Fruit fly (Drosophila melanogaster) whole organism, prepupa: ENCODE results near the gene CG11581.

Experiments used
- Blimp-1 ChIP-seq: fragments of 200-800 bp; sonication (Bioruptor generic); optimal IDR thresholded peaks from 3 replicates; lab custom pipeline; 2017; ENCODE audit warnings: missing biosample characterization, missing genetic modification characterization, mild to moderate bottlenecking, moderate library complexity, missing genetic modification reagents
- CG10631 ChIP-seq: fragments of 200-800 bp; sonication (Bioruptor generic); optimal IDR thresholded peaks from 2 replicates; lab custom pipeline; 2016; ENCODE audit warnings: missing biosample characterization, missing genetic modification characterization
- CG11294 ChIP-seq: fragments of 200-800 bp; sonication (Bioruptor generic); IDR thresholded peaks from 2 replicates; pipeline ENCODE4 v1.3.6; 2022; ENCODE audit warnings: missing biosample characterization, missing genetic modification characterization
- CG11762 ChIP-seq: fragments of 200-800 bp; sonication (Bioruptor generic); optimal IDR thresholded peaks from 3 replicates; lab custom pipeline; 2016; ENCODE audit warnings: missing biosample characterization, missing genetic modification characterization; ENCODE audit not compliant: insufficient read depth
- CG11902 ChIP-seq: fragments of 200-800 bp; sonication (Bioruptor generic); optimal IDR thresholded peaks from 3 replicates; lab custom pipeline; 2016; ENCODE audit warnings: missing biosample characterization, missing genetic modification characterization
- CG16779 ChIP-seq: fragments of 200-800 bp; sonication (Bioruptor generic); optimal IDR thresholded peaks from 3 replicates; lab custom pipeline; 2017; ENCODE audit warnings: missing biosample characterization, mild to moderate bottlenecking, missing genetic modification characterization
- CG3032 ChIP-seq: fragments of 200-800 bp; optimal IDR thresholded peaks from 2 replicates; lab custom pipeline; 2019; ENCODE audit warnings: missing biosample characterization, mild to moderate bottlenecking, missing genetic modification characterization, moderate library complexity
- CG31627 ChIP-seq: fragments of 200-800 bp; sonication (Bioruptor generic); optimal IDR thresholded peaks from 3 replicates; lab custom pipeline; 2016; ENCODE audit warnings: missing biosample characterization, missing genetic modification characterization
- CG32006 ChIP-seq: fragments of 200-800 bp; sonication (Bioruptor generic); optimal IDR thresholded peaks from 3 replicates; lab custom pipeline; 2017; ENCODE audit warnings: missing biosample characterization, mild to moderate bottlenecking, missing genetic modification characterization
- CG34406 ChIP-seq: fragments of 200-800 bp; sonication (Bioruptor generic); optimal IDR thresholded peaks from 3 replicates; lab custom pipeline; 2016; ENCODE audit warnings: missing biosample characterization, missing genetic modification characterization
- CG3919 ChIP-seq: fragments of 200-800 bp; sonication (Bioruptor generic); optimal IDR thresholded peaks from 3 replicates; lab custom pipeline; 2016; ENCODE audit warnings: missing biosample characterization, missing genetic modification characterization
- CG4318 ChIP-seq: fragments of 200-800 bp; sonication (Bioruptor generic); optimal IDR thresholded peaks from 3 replicates; lab custom pipeline; 2017; ENCODE audit warnings: missing biosample characterization, mild to moderate bottlenecking, missing genetic modification characterization
- CG6163 ChIP-seq: fragments of 200-800 bp; sonication (Bioruptor generic); IDR thresholded peaks from 3 replicates; pipeline ENCODE4 v1.3.6; 2022; ENCODE audit warnings: missing biosample characterization, missing genetic modification characterization
- CG6276 ChIP-seq: fragments of 200-800 bp; sonication (Bioruptor generic); optimal IDR thresholded peaks from 2 replicates; lab custom pipeline; 2017; ENCODE audit warnings: missing biosample characterization, mild to moderate bottlenecking, missing genetic modification characterization
- CG6792 ChIP-seq: fragments of 200-800 bp; sonication (Bioruptor generic); optimal IDR thresholded peaks from 3 replicates; lab custom pipeline; 2016; ENCODE audit warnings: missing biosample characterization, missing genetic modification characterization
- CG6808 ChIP-seq: fragments of 200-800 bp; sonication (Bioruptor generic); optimal IDR thresholded peaks from 3 replicates; lab custom pipeline; 2017; ENCODE audit warnings: missing biosample characterization, missing genetic modification characterization, mild to moderate bottlenecking, moderate library complexity, missing genetic modification reagents
- CG6854 ChIP-seq: fragments of 200-800 bp; sonication (Bioruptor generic); optimal IDR thresholded peaks from 2 replicates; lab custom pipeline; 2017; ENCODE audit warnings: missing biosample characterization, mild to moderate bottlenecking, missing genetic modification characterization
- CG7368 ChIP-seq: fragments of 200-800 bp; sonication (Bioruptor generic); optimal IDR thresholded peaks from 3 replicates; lab custom pipeline; 2016; ENCODE audit warnings: missing biosample characterization, missing genetic modification characterization
- CG8119 ChIP-seq: fragments of 200-800 bp; sonication (Bioruptor generic); IDR thresholded peaks from 3 replicates; pipeline ENCODE4 v1.3.6; 2022; ENCODE audit warnings: missing biosample characterization, missing genetic modification characterization
- CG8319 ChIP-seq: fragments of 200-800 bp; sonication (Bioruptor generic); optimal IDR thresholded peaks from 3 replicates; lab custom pipeline; 2016; ENCODE audit warnings: missing biosample characterization, missing genetic modification characterization
- CG9139 ChIP-seq: fragments of 200-800 bp; sonication (Bioruptor generic); optimal IDR thresholded peaks from 3 replicates; lab custom pipeline; 2017; ENCODE audit warnings: missing biosample characterization, mild to moderate bottlenecking, missing genetic modification characterization
- Eip75B ChIP-seq: fragments of 200-800 bp; sonication (Bioruptor generic); optimal IDR thresholded peaks from 3 replicates; lab custom pipeline; 2016; ENCODE audit warnings: missing biosample characterization, missing genetic modification characterization
- Eip78C ChIP-seq: fragments of 200-800 bp; sonication (Bioruptor generic); peaks from one replicate; lab custom pipeline; 2016; ENCODE audit warnings: missing biosample characterization, missing genetic modification characterization
- Eip93F ChIP-seq: fragments of 200-800 bp; sonication (Bioruptor generic); optimal IDR thresholded peaks from 2 replicates; lab custom pipeline; 2016; ENCODE audit warnings: missing biosample characterization, mild to moderate bottlenecking, missing genetic modification characterization
- Ets96B ChIP-seq: fragments of 200-800 bp; optimal IDR thresholded peaks from 2 replicates; lab custom pipeline; 2019; ENCODE audit warnings: missing biosample characterization, mild to moderate bottlenecking, missing genetic modification characterization, moderate library complexity
- Gug ChIP-seq: fragments of 200-800 bp; sonication (Bioruptor generic); IDR thresholded peaks from 2 replicates; pipeline ENCODE4 v1.3.6; 2022; ENCODE audit warnings: missing biosample characterization, missing genetic modification characterization
- Hr38 ChIP-seq: sonication (Bioruptor generic); optimal IDR thresholded peaks from 2 replicates; lab custom pipeline; 2016; ENCODE audit warnings: missing biosample characterization, missing genetic modification characterization
- Hr39 ChIP-seq: fragments of 200-800 bp; sonication (Bioruptor generic); optimal IDR thresholded peaks from 2 replicates; lab custom pipeline; 2016; ENCODE audit warnings: missing biosample characterization, missing genetic modification characterization
- Hr4 ChIP-seq: fragments of 200-800 bp; sonication (Bioruptor generic); optimal IDR thresholded peaks from 3 replicates; lab custom pipeline; 2016; ENCODE audit warnings: missing biosample characterization, missing genetic modification characterization
- Lpt ChIP-seq: fragments of 200-800 bp; sonication (Bioruptor generic); optimal IDR thresholded peaks from 3 replicates; lab custom pipeline; 2016; ENCODE audit warnings: missing biosample characterization, missing genetic modification characterization
- Met ChIP-seq: fragments of 200-800 bp; sonication (Bioruptor generic); optimal IDR thresholded peaks from 3 replicates; lab custom pipeline; 2016; ENCODE audit warnings: missing biosample characterization, missing genetic modification characterization
- OdsH ChIP-seq: fragments of 200-800 bp; sonication (Bioruptor generic); optimal IDR thresholded peaks from 3 replicates; lab custom pipeline; 2016; ENCODE audit warnings: missing biosample characterization, missing genetic modification characterization
- Smox ChIP-seq: fragments of 200-800 bp; sonication (Bioruptor generic); optimal IDR thresholded peaks from 3 replicates; lab custom pipeline; 2016; ENCODE audit warnings: missing biosample characterization, missing genetic modification characterization
- Sox102F ChIP-seq: fragments of 200-800 bp; sonication (Bioruptor generic); optimal IDR thresholded peaks from 2 replicates; lab custom pipeline; 2016; ENCODE audit warnings: missing biosample characterization, mild to moderate bottlenecking, missing genetic modification characterization
- Sox14 ChIP-seq: fragments of 200-800 bp; sonication (Bioruptor generic); optimal IDR thresholded peaks from 3 replicates; lab custom pipeline; 2016; ENCODE audit warnings: missing biosample characterization, missing genetic modification characterization
- Sox15 ChIP-seq: fragments of 200-800 bp; sonication (Bioruptor generic); optimal IDR thresholded peaks from 3 replicates; lab custom pipeline; 2016; ENCODE audit warnings: missing biosample characterization, missing genetic modification characterization
- achi ChIP-seq: fragments of 200-800 bp; sonication (Bioruptor generic); optimal IDR thresholded peaks from 3 replicates; lab custom pipeline; 2016; ENCODE audit warnings: missing biosample characterization, missing genetic modification characterization
- acj6 ChIP-seq: fragments of 200-800 bp; sonication (Bioruptor generic); optimal IDR thresholded peaks from 3 replicates; lab custom pipeline; 2016; ENCODE audit warnings: missing biosample characterization, missing genetic modification characterization
- cyc ChIP-seq: fragments of 200-800 bp; sonication (Bioruptor generic); optimal IDR thresholded peaks from 3 replicates; lab custom pipeline; 2016; ENCODE audit warnings: missing biosample characterization, missing genetic modification characterization
- dac ChIP-seq: fragments of 200-800 bp; sonication (Bioruptor generic); optimal IDR thresholded peaks from 2 replicates; lab custom pipeline; 2017; ENCODE audit warnings: missing biosample characterization, mild to moderate bottlenecking, missing genetic modification characterization
- eg ChIP-seq: fragments of 200-800 bp; sonication (Bioruptor generic); IDR thresholded peaks from 3 replicates; pipeline ENCODE4 v1.3.6; 2022; ENCODE audit warnings: missing biosample characterization, missing genetic modification characterization
- esn ChIP-seq: fragments of 200-800 bp; sonication (Bioruptor generic); optimal IDR thresholded peaks from 2 replicates; lab custom pipeline; 2016; ENCODE audit warnings: missing biosample characterization, mild to moderate bottlenecking, missing genetic modification characterization, moderate library complexity
- fd59A ChIP-seq: fragments of 200-800 bp; sonication (Bioruptor generic); optimal IDR thresholded peaks from 2 replicates; lab custom pipeline; 2017; ENCODE audit warnings: missing biosample characterization, mild to moderate bottlenecking, missing genetic modification characterization, missing genetic modification reagents
- fd85E ChIP-seq: fragments of 200-800 bp; sonication (Bioruptor generic); optimal IDR thresholded peaks from 3 replicates; lab custom pipeline; 2016; ENCODE audit warnings: missing biosample characterization, missing genetic modification characterization
- lz ChIP-seq: fragments of 200-800 bp; sonication (Bioruptor generic); optimal IDR thresholded peaks from 3 replicates; lab custom pipeline; 2016; ENCODE audit warnings: missing biosample characterization, missing genetic modification characterization
- pdm3 ChIP-seq: fragments of 200-800 bp; sonication (Bioruptor generic); optimal IDR thresholded peaks from 3 replicates; lab custom pipeline; 2016; ENCODE audit warnings: missing biosample characterization, missing genetic modification characterization
- salr ChIP-seq, 2 experiments: fragments of 200-800 bp; sonication (Bioruptor generic); optimal IDR thresholded peaks; 3 replicates each; lab custom pipeline; 2016 to 2018; ENCODE audit warnings: missing biosample characterization in 2 of 2, missing genetic modification characterization in 2 of 2, mild to moderate bottlenecking in 1 of 2
- spab ChIP-seq: fragments of 200-800 bp; sonication (Bioruptor generic); optimal IDR thresholded peaks from 2 replicates; lab custom pipeline; 2017; ENCODE audit warnings: missing biosample characterization, mild to moderate bottlenecking, missing genetic modification characterization, missing genetic modification reagents
- svp ChIP-seq: fragments of 200-800 bp; sonication (Bioruptor generic); peaks from one replicate; lab custom pipeline; 2016; ENCODE audit warnings: missing biosample characterization, missing genetic modification characterization
- topi ChIP-seq: fragments of 200-800 bp; sonication (Bioruptor generic); optimal IDR thresholded peaks from 3 replicates; lab custom pipeline; 2016; ENCODE audit warnings: missing biosample characterization, missing genetic modification characterization
- vri ChIP-seq: fragments of 200-800 bp; sonication (Bioruptor generic); optimal IDR thresholded peaks from 3 replicates; lab custom pipeline; 2016; ENCODE audit warnings: missing biosample characterization, mild to moderate bottlenecking, missing genetic modification characterization

The CG11581 gene

DNA sequence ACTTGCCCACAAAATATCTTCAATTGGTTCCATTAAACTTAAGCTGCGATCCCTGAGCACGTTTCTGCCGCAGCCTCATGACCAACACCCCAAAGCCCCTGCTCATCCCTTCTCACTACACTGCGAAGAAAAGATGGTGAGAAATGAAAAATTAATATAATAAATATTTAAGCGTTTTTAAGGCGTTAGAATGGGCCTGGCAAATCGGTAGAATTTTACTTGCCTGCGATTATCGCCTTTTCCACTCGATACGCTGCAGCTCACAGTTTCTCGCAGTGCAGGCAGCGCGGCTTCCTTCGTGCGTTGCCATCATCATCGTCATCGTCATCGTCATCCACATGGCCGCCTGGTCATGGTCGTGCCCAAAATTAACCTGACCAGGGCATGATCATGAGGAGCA, 28.6 kb upstream of the CG11581 start (continued):
- peak; percentile 39 for TF ChIP-seq CG32006 (GFP tag; lab: Kevin White, UChicago)

DNA sequence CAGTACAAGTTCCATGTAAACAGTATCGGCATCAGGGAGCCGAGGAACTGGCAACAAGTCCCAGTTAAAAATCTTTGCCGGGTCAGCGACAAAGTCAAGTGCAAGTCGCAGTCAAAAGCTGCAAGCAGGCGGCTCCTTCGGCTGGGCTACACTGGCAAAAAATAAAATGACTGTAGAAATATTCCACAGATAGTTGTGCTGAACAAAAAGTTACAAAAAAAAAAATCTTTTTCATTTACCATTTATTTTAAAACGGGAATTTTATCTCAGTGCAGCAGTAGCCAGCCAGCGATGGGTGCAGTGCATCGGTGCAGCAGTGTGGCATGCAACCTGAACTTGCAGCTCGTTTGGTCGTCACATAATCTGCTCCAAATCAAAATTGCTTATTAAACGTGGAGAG, 27.4 kb upstream of the CG11581 start:
- no peak for TF ChIP-seq Eip93F (GFP tag; lab: Kevin White, UChicago)
- TF ChIP-seq fd85E (GFP tag; lab: Kevin White, UChicago): no peak
- no peak for TF ChIP-seq Lpt (GFP tag; lab: Kevin White, UChicago)
- peak; percentile 9 for TF ChIP-seq CG31627 (GFP tag; lab: Kevin White, UChicago)
- TF ChIP-seq CG10631 (GFP tag; lab: Kevin White, UChicago): peak; percentile 40
- peak; percentile 71 for TF ChIP-seq CG8119 (GFP tag; lab: Robert Waterston, UW)
- TF ChIP-seq CG6276: peak; percentile 21
- TF ChIP-seq OdsH (GFP tag; lab: Kevin White, UChicago): peak; percentile 32
- peak; percentile 10 for TF ChIP-seq esn (GFP tag; lab: Kevin White, UChicago)
- peak; percentile 74 for TF ChIP-seq CG6163
- peak; percentile 3 for TF ChIP-seq CG11762 (GFP tag; lab: Kevin White, UChicago)
- no peak for TF ChIP-seq Blimp-1
- TF ChIP-seq CG4318 (GFP tag; lab: Kevin White, UChicago): peak; percentile 38
- TF ChIP-seq Hr38 (GFP tag; lab: Kevin White, UChicago): no peak
- TF ChIP-seq Met (GFP tag; lab: Kevin White, UChicago): peak; percentile 33
- no peak for TF ChIP-seq CG6854 (GFP tag; lab: Kevin White, UChicago)
- no peak for TF ChIP-seq CG6808 (GFP tag; lab: Kevin White, UChicago)
- peak; percentile 7 for TF ChIP-seq Ets96B
- peak; percentile 22 for TF ChIP-seq fd59A
- TF ChIP-seq CG11294 (GFP tag; lab: Robert Waterston, UW): no peak
- TF ChIP-seq CG3032 (tag; lab: Kevin White, UChicago): peak; percentile 7
- peak; percentile 2 for TF ChIP-seq dac (GFP tag; lab: Kevin White, UChicago)
- peak; percentile 31 for TF ChIP-seq cyc (GFP tag; lab: Kevin White, UChicago)
- no peak for TF ChIP-seq CG34406
- no peak for TF ChIP-seq spab (GFP tag; lab: Kevin White, UChicago)
- peak; percentile 67 for TF ChIP-seq CG32006 (GFP tag; lab: Kevin White, UChicago)
- peak; percentile 3 for TF ChIP-seq CG7368 (GFP tag; lab: Kevin White, UChicago)
- peak; percentile 20 for TF ChIP-seq acj6 (GFP tag; lab: Kevin White, UChicago)
- TF ChIP-seq svp (GFP tag; lab: Kevin White, UChicago): peak; percentile 75
- no peak for TF ChIP-seq CG9139 (GFP tag; lab: Kevin White, UChicago)
- no peak for TF ChIP-seq Sox102F (GFP tag; lab: Kevin White, UChicago)
- TF ChIP-seq pdm3 (GFP tag; lab: Kevin White, UChicago): peak; percentile 36
- peak; percentile 56 for TF ChIP-seq CG3919
- no peak for TF ChIP-seq Smox (GFP tag; lab: Kevin White, UChicago)
- TF ChIP-seq Hr4 (GFP tag; lab: Kevin White, UChicago): peak; percentile 55
- TF ChIP-seq salr (GFP tag; optimal IDR thresholded peaks at IDR 0.05; lab: Kevin White, UChicago): peak in 1 of 2 experiments; percentile 4
- peak; percentile 47 for TF ChIP-seq Gug (GFP tag; lab: Robert Waterston, UW)
- TF ChIP-seq Hr39: peak; percentile 0
- no peak for TF ChIP-seq CG16779 (tag; lab: Kevin White, UChicago)
- TF ChIP-seq Sox14: peak; percentile 35
- no peak for TF ChIP-seq CG6792 (GFP tag; lab: Kevin White, UChicago)
- no peak for TF ChIP-seq CG8319
- no peak for TF ChIP-seq CG11902 (GFP tag; lab: Kevin White, UChicago)
- peak; percentile 83 for TF ChIP-seq Eip78C (GFP tag; lab: Kevin White, UChicago)
- peak; percentile 38 for TF ChIP-seq achi (GFP tag; lab: Kevin White, UChicago)
- TF ChIP-seq eg (GFP tag; lab: Robert Waterston, UW): peak; percentile 65
- no peak for TF ChIP-seq vri
- TF ChIP-seq Eip75B: no peak
- no peak for TF ChIP-seq lz
- TF ChIP-seq topi: no peak
- TF ChIP-seq Sox15: no peak
